Fruit fly (Drosophila melanogaster) whole organism: ENCODE data around the gene cni.

Source experiments
- CG8478 ChIP-seq: fragments of >200 bp; optimal IDR thresholded peaks from 2 replicates; lab custom pipeline; 2018; ENCODE audit warnings: inconsistent platforms
- Dll ChIP-seq: fragments of >200 bp; optimal IDR thresholded peaks from 2 replicates; lab custom pipeline; 2017
- pan ChIP-seq: fragments of >200 bp; optimal IDR thresholded peaks from 2 replicates; lab custom pipeline; 2017
- usp ChIP-seq: fragments of >200 bp; optimal IDR thresholded peaks from 2 replicates; lab custom pipeline; 2017; ENCODE audit warnings: missing biosample characterization, missing genetic modification characterization, mixed read lengths

DNA sequence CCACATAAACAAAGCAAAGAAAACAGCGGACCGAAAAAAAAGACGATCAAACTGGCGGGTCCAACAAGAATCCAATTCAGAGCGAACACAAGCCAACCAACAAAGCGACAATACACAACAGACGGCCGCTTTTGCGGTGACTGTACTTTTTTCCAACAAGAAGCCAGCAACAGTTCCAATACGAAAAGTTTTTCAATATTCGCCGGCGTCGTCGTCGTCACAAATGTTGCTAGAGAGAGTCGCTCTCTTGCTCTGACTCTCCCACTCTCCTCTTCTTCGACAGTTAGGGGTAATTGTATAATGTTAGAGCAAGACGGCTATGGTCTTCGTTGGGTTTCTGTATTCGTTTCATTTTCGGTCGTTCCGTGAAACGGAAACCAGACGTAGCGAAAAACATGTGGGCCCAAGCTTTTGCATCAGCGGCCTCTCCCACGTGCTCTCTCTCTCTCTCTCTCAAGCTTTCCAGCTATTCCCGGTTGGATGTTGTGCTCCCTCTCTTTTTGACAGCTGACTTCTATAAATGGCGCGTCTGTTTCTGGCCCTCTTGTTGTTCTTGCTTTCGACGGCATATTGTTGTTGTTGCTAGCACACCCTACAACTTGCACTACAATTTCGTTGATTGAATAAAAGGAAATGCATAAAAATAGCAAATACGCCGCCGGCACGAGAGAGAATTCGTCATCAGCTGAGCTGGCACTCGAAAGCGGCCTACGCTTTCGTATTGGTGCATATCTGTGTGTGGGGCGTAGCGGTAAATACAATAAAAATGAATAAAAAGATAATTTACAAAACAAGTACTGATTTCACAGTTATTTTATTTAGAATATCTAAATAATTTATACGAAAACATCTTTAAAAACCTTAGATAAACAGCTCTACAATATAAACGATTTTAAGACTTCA lies 41.0 kb downstream of the cni start:
- TF ChIP-seq CG8478 (lab: Kevin White, UChicago) (no peak), Dll (peak; percentile 92), usp (GFP tag; lab: Kevin White, UChicago) (no peak), pan (lab: Kevin White, UChicago) (no peak)
